Fruit fly (Drosophila melanogaster) whole organism, embryonic: ENCODE results near the gene CG13055.

Experiments used
- Abd-B ChIP-seq: fragments of 200-800 bp; sonication (Bioruptor generic); optimal IDR thresholded peaks from 2 replicates; lab custom pipeline; 2018; ENCODE audit warnings: missing biosample characterization, mild to moderate bottlenecking, missing genetic modification characterization, moderate library complexity
- CG10267 ChIP-seq: fragments of 200-800 bp; sonication (Bioruptor generic); optimal IDR thresholded peaks from 2 replicates; lab custom pipeline; 2018; ENCODE audit warnings: missing biosample characterization, mild to moderate bottlenecking, missing genetic modification characterization, moderate library complexity
- CG10979 ChIP-seq: fragments of 200-800 bp; sonication (Bioruptor generic); optimal IDR thresholded peaks from 2 replicates; lab custom pipeline; 2018; ENCODE audit warnings: missing biosample characterization, mild to moderate bottlenecking, missing genetic modification characterization, moderate library complexity
- CG12155 ChIP-seq: fragments of 200-800 bp; sonication (Bioruptor generic); optimal IDR thresholded peaks from 3 replicates; lab custom pipeline; 2016; ENCODE audit warnings: missing biosample characterization, missing genetic modification characterization
- CG12659 ChIP-seq: fragments of 200-800 bp; sonication (Bioruptor generic); optimal IDR thresholded peaks from 3 replicates; lab custom pipeline; 2017; ENCODE audit warnings: mild to moderate bottlenecking, missing biosample characterization, missing genetic modification reagents, missing genetic modification characterization
- CG12744 ChIP-seq: fragments of 200-800 bp; sonication (Bioruptor generic); optimal IDR thresholded peaks from 2 replicates; lab custom pipeline; 2016; ENCODE audit warnings: missing biosample characterization, missing genetic modification characterization
- CG13123 ChIP-seq: fragments of 200-800 bp; sonication (Bioruptor generic); optimal IDR thresholded peaks from 2 replicates; lab custom pipeline; 2016; ENCODE audit warnings: missing biosample characterization, missing genetic modification characterization
- CG14441 ChIP-seq: fragments of 200-800 bp; sonication (Bioruptor generic); IDR thresholded peaks from 2 replicates; pipeline ENCODE4 v1.3.6; 2022; ENCODE audit warnings: missing biosample characterization, missing genetic modification characterization
- CG15269 ChIP-seq: fragments of 200-800 bp; sonication (Bioruptor generic); optimal IDR thresholded peaks from 2 replicates; lab custom pipeline; 2018; ENCODE audit warnings: missing biosample characterization, mild to moderate bottlenecking, missing genetic modification characterization, moderate library complexity
- CG17361 ChIP-seq: fragments of 200-800 bp; sonication (Bioruptor generic); IDR thresholded peaks from 3 replicates; pipeline ENCODE4 v1.3.6; 2022; ENCODE audit warnings: missing biosample characterization, missing genetic modification characterization
- CG2678 ChIP-seq: fragments of 200-800 bp; sonication (Bioruptor generic); optimal IDR thresholded peaks from 3 replicates; lab custom pipeline; 2019; ENCODE audit warnings: missing biosample characterization, mild to moderate bottlenecking, missing genetic modification characterization, moderate library complexity
- CG42726 ChIP-seq: fragments of 200-800 bp; sonication (Bioruptor generic); IDR thresholded peaks from 2 replicates; pipeline ENCODE4 v1.3.6; 2022; ENCODE audit warnings: missing biosample characterization, missing genetic modification characterization; ENCODE audit not compliant: partially characterized antibody
- CG4404 ChIP-seq: fragments of 200-800 bp; sonication (Bioruptor generic); IDR thresholded peaks from 2 replicates; pipeline ENCODE4 v1.3.6; 2022; ENCODE audit warnings: missing biosample characterization, missing genetic modification characterization
- CG4617 ChIP-seq: fragments of 200-800 bp; sonication (Bioruptor generic); optimal IDR thresholded peaks from 3 replicates; lab custom pipeline; 2016; ENCODE audit warnings: missing biosample characterization, missing genetic modification characterization, borderline replicate concordance
- CG4707 ChIP-seq: fragments of 200-800 bp; sonication (Bioruptor generic); optimal IDR thresholded peaks from 2 replicates; lab custom pipeline; 2018; ENCODE audit warnings: missing biosample characterization, mild to moderate bottlenecking, missing genetic modification characterization, moderate library complexity
- CG4820 ChIP-seq: fragments of 200-800 bp; sonication (Bioruptor generic); optimal IDR thresholded peaks from 3 replicates; lab custom pipeline; 2016; ENCODE audit warnings: missing biosample characterization, missing genetic modification characterization
- CG4854 ChIP-seq: fragments of 200-800 bp; sonication (Bioruptor generic); optimal IDR thresholded peaks from 2 replicates; lab custom pipeline; 2016; ENCODE audit warnings: missing biosample characterization, missing genetic modification characterization, inconsistent platforms
- CG5953 ChIP-seq: fragments of 200-800 bp; sonication (Bioruptor generic); IDR thresholded peaks from 2 replicates; pipeline ENCODE4 v1.3.6; 2022; ENCODE audit warnings: missing biosample characterization, missing genetic modification characterization
- CG7556 ChIP-seq: fragments of 200-800 bp; sonication (Bioruptor generic); optimal IDR thresholded peaks from 2 replicates; lab custom pipeline; 2017; ENCODE audit warnings: missing biosample characterization, mild to moderate bottlenecking, missing genetic modification characterization
- CG7786 ChIP-seq: fragments of 200-800 bp; sonication (Bioruptor generic); optimal IDR thresholded peaks from 2 replicates; lab custom pipeline; 2016; ENCODE audit warnings: missing biosample characterization, missing genetic modification characterization
- CG8924 ChIP-seq: fragments of 200-800 bp; optimal IDR thresholded peaks from 3 replicates; lab custom pipeline; 2019; ENCODE audit warnings: missing biosample characterization, mild to moderate bottlenecking, missing genetic modification characterization, moderate library complexity
- CrebB ChIP-seq: fragments of 200-800 bp; sonication (Bioruptor generic); optimal IDR thresholded peaks from 3 replicates; lab custom pipeline; 2018; ENCODE audit warnings: missing biosample characterization, mild to moderate bottlenecking, missing genetic modification characterization
- D19B ChIP-seq: fragments of 200-800 bp; sonication (Bioruptor generic); optimal IDR thresholded peaks from 2 replicates; lab custom pipeline; 2017; ENCODE audit warnings: missing biosample characterization, mild to moderate bottlenecking, missing genetic modification characterization
- Doc2 ChIP-seq: fragments of 200-800 bp; sonication (Bioruptor generic); IDR thresholded peaks from 2 replicates; pipeline ENCODE4 v1.3.6; 2022; ENCODE audit warnings: missing biosample characterization, missing genetic modification characterization
- E2f2 ChIP-seq: fragments of 200-800 bp; sonication (Bioruptor generic); IDR thresholded peaks from 2 replicates; pipeline ENCODE4 v1.3.6; 2022; ENCODE audit warnings: missing biosample characterization, missing genetic modification characterization
- Gug ChIP-seq: fragments of 200-800 bp; sonication (Bioruptor generic); IDR thresholded peaks from 4 replicates; pipeline ENCODE4 v1.3.6; 2022; ENCODE audit warnings: missing biosample characterization, missing genetic modification characterization
- HLH3B ChIP-seq: fragments of 200-800 bp; sonication (Bioruptor generic); IDR thresholded peaks from 2 replicates; pipeline ENCODE4 v1.3.6; 2022; ENCODE audit warnings: missing biosample characterization, missing genetic modification characterization
- HLHmδ ChIP-seq: fragments of 200-800 bp; sonication (Bioruptor generic); optimal IDR thresholded peaks from 2 replicates; lab custom pipeline; 2018; ENCODE audit warnings: missing biosample characterization, mild to moderate bottlenecking, missing genetic modification characterization, moderate library complexity
- Max ChIP-seq: fragments of 200-800 bp; sonication (Bioruptor generic); optimal IDR thresholded peaks from 2 replicates; lab custom pipeline; 2016; ENCODE audit warnings: missing biosample characterization, mild to moderate bottlenecking, missing genetic modification characterization
- Meics ChIP-seq: fragments of 200-800 bp; sonication (Bioruptor generic); optimal IDR thresholded peaks from 2 replicates; lab custom pipeline; 2017; ENCODE audit warnings: missing biosample characterization, mild to moderate bottlenecking, missing genetic modification characterization
- Neu2 ChIP-seq: fragments of 200-800 bp; sonication (Bioruptor generic); optimal IDR thresholded peaks from 3 replicates; lab custom pipeline; 2016; ENCODE audit warnings: missing biosample characterization, missing genetic modification characterization, borderline replicate concordance
- Poxn ChIP-seq: fragments of 200-800 bp; sonication (Bioruptor generic); IDR thresholded peaks from 2 replicates; pipeline ENCODE4 v1.3.6; 2022; ENCODE audit warnings: missing biosample characterization, missing genetic modification characterization
- ash1 ChIP-seq: fragments of 200-800 bp; sonication (Bioruptor generic); optimal IDR thresholded peaks from 2 replicates; lab custom pipeline; 2018; ENCODE audit warnings: missing biosample characterization, mild to moderate bottlenecking, missing genetic modification characterization
- az2 ChIP-seq: fragments of 200-800 bp; sonication (Bioruptor generic); optimal IDR thresholded peaks from 3 replicates; lab custom pipeline; 2016; ENCODE audit warnings: missing biosample characterization, missing genetic modification characterization
- br ChIP-seq: fragments of >200 bp; optimal IDR thresholded peaks from 2 replicates; lab custom pipeline; 2017
- crp ChIP-seq, 2 experiments: fragments of 200-800 bp; sonication (Bioruptor generic); optimal IDR thresholded peaks; 2 replicates in 1 of 2; 3 replicates in 1 of 2; lab custom pipeline; 2017; ENCODE audit warnings: missing biosample characterization in 2 of 2, missing genetic modification characterization in 2 of 2, mild to moderate bottlenecking in 1 of 2, moderate library complexity in 1 of 2
- dan ChIP-seq: fragments of 200-800 bp; sonication (Bioruptor generic); IDR thresholded peaks from 2 replicates; pipeline ENCODE4 v1.3.6; 2022; ENCODE audit warnings: missing biosample characterization, missing genetic modification characterization
- dm ChIP-seq: fragments of 200-800 bp; sonication (Bioruptor generic); optimal IDR thresholded peaks from 3 replicates; lab custom pipeline; 2016; ENCODE audit warnings: missing biosample characterization, missing genetic modification characterization
- eyg ChIP-seq: fragments of 200-800 bp; sonication (Bioruptor generic); optimal IDR thresholded peaks from 3 replicates; lab custom pipeline; 2016; ENCODE audit warnings: missing biosample characterization, missing genetic modification characterization
- ftz-f1 ChIP-seq: fragments of 200-800 bp; sonication (Bioruptor generic); optimal IDR thresholded peaks from 2 replicates; lab custom pipeline; 2016; ENCODE audit warnings: missing biosample characterization, missing genetic modification characterization
- klu ChIP-seq: fragments of 200-800 bp; sonication (Bioruptor generic); IDR thresholded peaks from 2 replicates; pipeline ENCODE4 v1.3.6; 2022; ENCODE audit warnings: missing biosample characterization, missing genetic modification characterization
- lola ChIP-seq, 3 experiments: fragments of >200 bp in 2 of 3; fragments of 200-800 bp in 1 of 3; sonication (Bioruptor generic) in 1 of 3; optimal IDR thresholded peaks; 2 replicates each; lab custom pipeline; 2017 to 2019; ENCODE audit warnings: missing biosample characterization in 3 of 3, missing genetic modification characterization in 3 of 3, mild to moderate bottlenecking in 1 of 3, moderate library complexity in 1 of 3
- lov ChIP-seq, 2 experiments: fragments of 200-800 bp in 1 of 2; fragments of >200 bp in 1 of 2; sonication (Bioruptor generic) in 1 of 2; IDR thresholded peaks in 1 of 2; optimal IDR thresholded peaks in 1 of 2; 2 replicates in 1 of 2; 3 replicates in 1 of 2; pipeline versions ENCODE4 v1.3.6 to Lab custom; 2017 to 2022; ENCODE audit warnings: missing biosample characterization in 1 of 2, missing genetic modification characterization in 1 of 2
- mld ChIP-seq: fragments of 200-800 bp; sonication (Bioruptor generic); IDR thresholded peaks from 3 replicates; pipeline ENCODE4 v1.3.6; 2022; ENCODE audit warnings: missing biosample characterization, missing genetic modification characterization; ENCODE audit not compliant: partially characterized antibody
- pfk ChIP-seq: fragments of 200-800 bp; sonication (Bioruptor generic); optimal IDR thresholded peaks from 2 replicates; lab custom pipeline; 2018; ENCODE audit warnings: missing biosample characterization, mild to moderate bottlenecking, missing genetic modification characterization, moderate library complexity
- sob ChIP-seq: fragments of 200-800 bp; sonication (Bioruptor generic); IDR thresholded peaks from 2 replicates; pipeline ENCODE4 v1.3.6; 2022; ENCODE audit warnings: missing biosample characterization, missing genetic modification characterization
- sug ChIP-seq: fragments of 200-800 bp; optimal IDR thresholded peaks from 2 replicates; lab custom pipeline; 2019; ENCODE audit warnings: missing biosample characterization, mild to moderate bottlenecking, missing genetic modification characterization, moderate library complexity
- ttk ChIP-seq: fragments of 200-800 bp; sonication (Bioruptor generic); IDR thresholded peaks from 2 replicates; pipeline ENCODE4 v2.1.2; 2022; ENCODE audit warnings: missing biosample characterization, missing genetic modification characterization
- vfl ChIP-seq: fragments of 200-800 bp; sonication (Bioruptor generic); optimal IDR thresholded peaks from 2 replicates; lab custom pipeline; 2016; ENCODE audit warnings: missing biosample characterization, missing genetic modification characterization
- zfh2 ChIP-seq: fragments of 200-800 bp; sonication (Bioruptor generic); optimal IDR thresholded peaks from 2 replicates; lab custom pipeline; 2016; ENCODE audit warnings: missing biosample characterization, missing genetic modification characterization

CG13055 gene

DNA sequence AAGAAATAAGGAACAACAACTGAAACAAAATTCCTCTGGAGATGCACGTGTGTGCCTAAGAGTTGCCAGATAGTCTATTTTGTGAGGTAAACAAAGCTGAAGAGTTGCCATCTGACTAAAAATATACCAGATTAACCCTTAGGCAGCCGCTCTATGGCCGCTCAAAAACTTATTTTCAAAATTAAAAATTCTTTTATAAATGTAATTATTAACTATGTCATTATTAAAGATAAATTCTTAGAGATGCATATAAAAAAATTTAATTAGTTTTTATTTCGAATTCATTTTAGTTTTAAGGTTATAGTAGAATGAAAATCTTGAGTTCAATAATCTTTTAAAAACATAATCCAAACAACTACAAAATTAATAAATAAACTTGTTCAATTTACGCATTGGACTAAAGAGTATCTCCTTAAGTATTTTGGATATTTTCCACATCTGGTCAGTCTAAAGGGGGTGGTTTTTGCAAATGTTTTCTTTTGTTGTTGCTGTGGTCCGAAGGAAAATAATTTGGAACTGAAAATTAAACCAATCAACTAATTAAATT is 23.4 kb downstream of the CG13055 start, which contains the start of gene Tmx3 (continued):
- TF ChIP-seq ftz-f1 (GFP tag; lab: Kevin White, UChicago): no peak
- no peak for TF ChIP-seq mld (GFP tag; lab: Robert Waterston, UW)
- TF ChIP-seq CG15269 (tag; lab: Kevin White, UChicago): peak; percentile 90
- TF ChIP-seq Meics (GFP tag; lab: Kevin White, UChicago): peak; percentile 88
- TF ChIP-seq dan: no peak
- TF ChIP-seq CG12744: peak; percentile 27
- peak; percentile 83 for TF ChIP-seq CG4404 (GFP tag; lab: Robert Waterston, UW)
- TF ChIP-seq HLHmδ: no peak
- TF ChIP-seq CG2678 (tag; lab: Kevin White, UChicago): peak; percentile 92
- peak; percentile 89 for TF ChIP-seq az2 (GFP tag; lab: Kevin White, UChicago)
- TF ChIP-seq CG14441 (GFP tag; lab: Robert Waterston, UW): peak; percentile 94
- peak; percentile 93 for TF ChIP-seq Gug (GFP tag; lab: Robert Waterston, UW)
- TF ChIP-seq lola (GFP tag; optimal IDR thresholded peaks at IDR 0.05; lab: Kevin White, UChicago): peak in 1 of 3 experiments; percentile 91
- peak; percentile 49 for TF ChIP-seq vfl (GFP tag; lab: Kevin White, UChicago)
- TF ChIP-seq dm (GFP tag; lab: Kevin White, UChicago): peak; percentile 93
- TF ChIP-seq CG17361 (GFP tag; lab: Robert Waterston, UW): peak; percentile 76
- peak; percentile 79 for TF ChIP-seq CG13123
- no peak for TF ChIP-seq ash1 (GFP tag; lab: Kevin White, UChicago)
- TF ChIP-seq Max: peak; percentile 91
- TF ChIP-seq Neu2 (GFP tag; lab: Kevin White, UChicago): no peak
- peak in 1 of 2 experiments; percentile 61 for TF ChIP-seq crp (GFP tag; optimal IDR thresholded peaks at IDR 0.05; lab: Kevin White, UChicago)
- peak; percentile 61 for TF ChIP-seq CrebB (tag; lab: Kevin White, UChicago)
- no peak for TF ChIP-seq eyg
- TF ChIP-seq D19B (GFP tag; lab: Kevin White, UChicago): peak; percentile 67
- TF ChIP-seq Poxn (GFP tag; lab: Robert Waterston, UW): peak; percentile 79
- TF ChIP-seq CG10267 (tag; lab: Kevin White, UChicago): peak; percentile 84
- TF ChIP-seq pfk: no peak
- peak; percentile 38 for TF ChIP-seq CG7786 (GFP tag; lab: Kevin White, UChicago)
- TF ChIP-seq br: no peak
- TF ChIP-seq lov (optimal IDR thresholded peaks at IDR 0.05; lab: Kevin White, UChicago): no peak
- peak; percentile 73; the same call in 1 of the 3 replicates for TF ChIP-seq lov (GFP tag; IDR thresholded peaks at IDR 0.05; lab: Robert Waterston, UW)
- peak; percentile 90 for TF ChIP-seq CG4617
- peak; percentile 74 for TF ChIP-seq zfh2 (GFP tag; lab: Kevin White, UChicago)
- TF ChIP-seq CG4820 (GFP tag; lab: Kevin White, UChicago): peak; percentile 87
- TF ChIP-seq HLH3B: peak; percentile 92
- no peak for TF ChIP-seq klu
- TF ChIP-seq CG8924: peak; percentile 89
- TF ChIP-seq sug (tag; lab: Kevin White, UChicago): peak; percentile 31
- no peak for TF ChIP-seq CG42726
- TF ChIP-seq CG12659 (GFP tag; lab: Kevin White, UChicago): peak; percentile 92
- TF ChIP-seq Abd-B (GFP tag; lab: Kevin White, UChicago): peak; percentile 90
- TF ChIP-seq CG4854 (GFP tag; lab: Kevin White, UChicago): peak; percentile 50
- peak; percentile 88 for TF ChIP-seq ttk
- TF ChIP-seq CG12155 (GFP tag; lab: Kevin White, UChicago): peak; percentile 87
- TF ChIP-seq CG7556 (GFP tag; lab: Kevin White, UChicago): peak; percentile 86
- no peak for TF ChIP-seq CG4707 (GFP tag; lab: Kevin White, UChicago)
- peak; percentile 95 for TF ChIP-seq sob (GFP tag; lab: Robert Waterston, UW)
- TF ChIP-seq E2f2 (GFP tag; lab: Robert Waterston, UW): peak; percentile 73
- peak; percentile 79 for TF ChIP-seq CG10979 (tag; lab: Kevin White, UChicago)
- TF ChIP-seq Doc2 (GFP tag; lab: Robert Waterston, UW): no peak
- TF ChIP-seq CG5953 (GFP tag; lab: Robert Waterston, UW): peak; percentile 84
